Worm (Caenorhabditis elegans): ENCODE measurements around the gene hlh-6.

DNA sequence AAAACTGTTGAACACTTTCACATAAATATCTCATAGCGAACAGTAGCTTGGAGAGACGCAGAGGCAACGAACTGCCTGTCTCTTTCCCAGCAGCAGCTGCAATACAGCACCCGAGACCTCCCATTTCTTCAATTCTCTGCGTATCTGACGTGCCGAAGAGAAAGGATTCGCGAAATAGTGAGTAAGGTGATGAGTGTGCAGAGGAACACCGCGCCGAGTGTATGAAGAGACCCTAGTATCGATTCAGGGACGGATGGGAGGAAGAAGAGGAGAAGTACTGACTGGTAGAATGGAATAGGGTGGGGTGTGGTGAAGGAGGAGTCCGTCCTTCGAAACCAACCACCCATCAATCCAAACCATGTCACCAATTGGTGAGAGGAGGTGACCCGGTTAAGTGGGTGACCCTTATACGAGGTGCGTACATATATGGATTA lies 31.5 kb upstream of the hlh-6 start:
- TF ChIP-seq blmp-1 (tag; optimal IDR thresholded peaks at IDR 0.05; ENCODE audit: insufficient read depth): peak; percentile 78
- TF ChIP-seq C34F6.9 (tag; optimal IDR thresholded peaks at IDR 0.05): peak; percentile 86
- TF ChIP-seq ZK546.5 (tag; optimal IDR thresholded peaks at IDR 0.05): no peak
- TF ChIP-seq skn-1 (tag; optimal IDR thresholded peaks at IDR 0.05): no peak
- peak; percentile 35 for TF ChIP-seq ceh-16 (tag; optimal IDR thresholded peaks at IDR 0.05)
- peak; percentile 95 for TF ChIP-seq fos-1 (tag; optimal IDR thresholded peaks at IDR 0.05)
- no peak for TF ChIP-seq ztf-11 (tag; optimal IDR thresholded peaks at IDR 0.05)
- TF ChIP-seq lin-39 (tag; optimal IDR thresholded peaks at IDR 0.05): no peak
- peak; percentile 35 for TF ChIP-seq lin-11 (tag; optimal IDR thresholded peaks at IDR 0.05)
- TF ChIP-seq nhr-237 (tag; optimal IDR thresholded peaks at IDR 0.05): no peak
- TF ChIP-seq nhr-25 (tag; optimal IDR thresholded peaks at IDR 0.05): peak; percentile 85
- peak; percentile 76 for TF ChIP-seq ama-1 (optimal IDR thresholded peaks at IDR 0.05)
- TF ChIP-seq aly-2 (tag; optimal IDR thresholded peaks at IDR 0.05): no peak

Data from whole organism, L2 larva.